Fruit fly (Drosophila melanogaster): Measurements from ENCODE around the gene CG9643.
A peak's percentile ranks its signal among the peaks of the same experiment; 100 is the strongest.

Gene CG9643

dm6 chr2L:3003399-3003798 is 24.3 kb upstream of the CG9643 start:
- TF ChIP-seq tai (GFP tag; optimal IDR thresholded peaks at IDR 0.05) (no peak), foxo (GFP tag; optimal IDR thresholded peaks at IDR 0.05) (no peak), Hr83 (GFP tag; optimal IDR thresholded peaks at IDR 0.05; ENCODE audit: poor library complexity, severe bottlenecking) (no peak), Vsx2 (GFP tag; optimal IDR thresholded peaks at IDR 0.05; ENCODE audit: partially characterized antibody) (no peak), Sp1 (GFP tag; optimal IDR thresholded peaks at IDR 0.05) (no peak), dmrt93B (GFP tag; optimal IDR thresholded peaks at IDR 0.05) (no peak), Dfd (GFP tag; optimal IDR thresholded peaks at IDR 0.05) (no peak), pan (optimal IDR thresholded peaks at IDR 0.05) (no peak), Hnf4 (GFP tag; optimal IDR thresholded peaks at IDR 0.05) (no peak)

DNA sequence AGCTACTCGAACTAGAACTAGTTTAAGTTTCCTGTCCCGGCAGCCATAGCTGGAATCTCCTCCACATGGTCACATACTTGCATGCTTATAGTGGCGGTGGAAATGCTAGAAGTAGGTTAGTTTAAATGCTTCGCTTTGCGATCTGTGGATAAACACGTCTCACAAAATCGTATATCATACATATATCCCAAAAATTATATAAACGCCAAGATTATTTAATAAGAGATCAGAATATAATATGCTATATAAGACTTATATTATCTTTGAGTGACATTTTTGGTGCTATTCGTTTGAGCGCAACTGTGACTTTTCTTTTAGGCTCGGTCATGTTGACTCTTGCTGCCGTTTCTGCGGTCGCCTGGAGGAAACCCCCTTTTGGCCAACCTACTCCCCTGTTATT is 22.9 kb upstream of the CG9643 start:
- no peak for TF ChIP-seq dl (GFP tag; optimal IDR thresholded peaks at IDR 0.05; ENCODE audit: insufficient read depth in 1 of 2, partially characterized antibody in 2 of 2)
- TF ChIP-seq Hr78 (GFP tag; optimal IDR thresholded peaks at IDR 0.05) = no peak
- no peak for TF ChIP-seq woc (GFP tag; optimal IDR thresholded peaks at IDR 0.05)
- no peak for TF ChIP-seq Jra (GFP tag; optimal IDR thresholded peaks at IDR 0.05)
- TF ChIP-seq Rel (GFP tag; optimal IDR thresholded peaks at IDR 0.05) = no peak
- no peak for TF ChIP-seq Rel (tag; optimal IDR thresholded peaks at IDR 0.05)
- TF ChIP-seq lola (GFP tag; optimal IDR thresholded peaks at IDR 0.05) = no peak
- no peak for TF ChIP-seq Hr83 (GFP tag; optimal IDR thresholded peaks at IDR 0.05; ENCODE audit: poor library complexity, severe bottlenecking)
- no peak for TF ChIP-seq CG9705 (GFP tag; optimal IDR thresholded peaks at IDR 0.05)
- no peak for TF ChIP-seq rgr (GFP tag; optimal IDR thresholded peaks at IDR 0.05)
- no peak for TF ChIP-seq CrebA (GFP tag; optimal IDR thresholded peaks at IDR 0.05; ENCODE audit: borderline replicate concordance)
- TF ChIP-seq dsf (GFP tag; optimal IDR thresholded peaks at IDR 0.05; ENCODE audit: borderline replicate concordance) = no peak
- no peak for TF ChIP-seq pan (optimal IDR thresholded peaks at IDR 0.05)
- no peak for TF ChIP-seq sv (GFP tag; optimal IDR thresholded peaks at IDR 0.05)
- TF ChIP-seq br (GFP tag; optimal IDR thresholded peaks at IDR 0.05) = no peak
- no peak for TF ChIP-seq Abd-B (GFP tag; optimal IDR thresholded peaks at IDR 0.05)
- no peak for TF ChIP-seq foxo (GFP tag; optimal IDR thresholded peaks at IDR 0.05)

dm6 chr2L:3000517-3000934 is 21.4 kb upstream of the CG9643 start:
- TF ChIP-seq CG32264 (GFP tag; optimal IDR thresholded peaks at IDR 0.05) (no peak), Abd-B (GFP tag; optimal IDR thresholded peaks at IDR 0.05) (no peak), pan (optimal IDR thresholded peaks at IDR 0.05) (no peak), woc (GFP tag; optimal IDR thresholded peaks at IDR 0.05) (no peak), brk (GFP tag; optimal IDR thresholded peaks at IDR 0.05) (no peak), CG9705 (GFP tag; optimal IDR thresholded peaks at IDR 0.05) (no peak), Jra (GFP tag; optimal IDR thresholded peaks at IDR 0.05) (no peak), lola (GFP tag; optimal IDR thresholded peaks at IDR 0.05) (no peak), Hnf4 (GFP tag; optimal IDR thresholded peaks at IDR 0.05) (no peak), tai (GFP tag; optimal IDR thresholded peaks at IDR 0.05) (no peak), OdsH (GFP tag; optimal IDR thresholded peaks at IDR 0.05) (no peak), Hr78 (GFP tag; optimal IDR thresholded peaks at IDR 0.05) (no peak), jim (GFP tag; optimal IDR thresholded peaks at IDR 0.05) (no peak)

DNA sequence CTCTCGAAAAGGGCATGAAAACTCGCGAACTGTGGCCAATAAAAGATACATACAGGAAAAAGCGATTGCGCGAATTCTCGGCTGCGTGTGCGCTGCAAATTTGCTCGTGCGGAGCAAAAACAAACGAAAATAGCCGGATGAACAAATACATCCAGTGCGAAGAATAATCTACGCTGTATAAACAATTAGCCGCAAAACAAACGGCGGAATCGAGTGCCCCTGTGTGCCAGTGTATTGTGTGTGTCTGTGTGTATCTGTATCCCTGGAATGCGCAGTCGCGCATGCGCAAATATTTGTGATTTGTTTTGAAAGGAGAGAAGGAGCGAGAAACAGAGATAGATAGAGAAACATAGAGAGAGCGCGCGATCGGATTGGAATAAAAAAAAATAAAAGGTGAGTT is 20.5 kb upstream of the CG9643 start:
- TF ChIP-seq br (GFP tag; optimal IDR thresholded peaks at IDR 0.05) = no peak
- no peak for TF ChIP-seq Dif (GFP tag; optimal IDR thresholded peaks at IDR 0.05; ENCODE audit: partially characterized antibody)
- TF ChIP-seq sv (GFP tag; optimal IDR thresholded peaks at IDR 0.05) = no peak
- TF ChIP-seq foxo (GFP tag; optimal IDR thresholded peaks at IDR 0.05) = no peak
- TF ChIP-seq OdsH (GFP tag; optimal IDR thresholded peaks at IDR 0.05) = no peak
- TF ChIP-seq Hr83 (GFP tag; optimal IDR thresholded peaks at IDR 0.05; ENCODE audit: poor library complexity, severe bottlenecking) = no peak
- TF ChIP-seq usp (GFP tag; optimal IDR thresholded peaks at IDR 0.05) = no peak
- TF ChIP-seq CG32264 (GFP tag; optimal IDR thresholded peaks at IDR 0.05) = no peak
- no peak for TF ChIP-seq dl (GFP tag; optimal IDR thresholded peaks at IDR 0.05; ENCODE audit: insufficient read depth in 1 of 2, partially characterized antibody in 2 of 2)
- TF ChIP-seq psq (GFP tag; optimal IDR thresholded peaks at IDR 0.05) = no peak
- no peak for TF ChIP-seq jim (GFP tag; optimal IDR thresholded peaks at IDR 0.05)
- no peak for TF ChIP-seq CrebA (GFP tag; optimal IDR thresholded peaks at IDR 0.05; ENCODE audit: borderline replicate concordance)
- no peak for TF ChIP-seq rgr (GFP tag; optimal IDR thresholded peaks at IDR 0.05)
- TF ChIP-seq ey (GFP tag; optimal IDR thresholded peaks at IDR 0.05) = no peak

- TF ChIP-seq rgr (GFP tag; optimal IDR thresholded peaks at IDR 0.05) (no peak), OdsH (GFP tag; optimal IDR thresholded peaks at IDR 0.05) (no peak), CG32264 (GFP tag; optimal IDR thresholded peaks at IDR 0.05) (no peak), N (GFP tag; optimal IDR thresholded peaks at IDR 0.05) (no peak), usp (GFP tag; optimal IDR thresholded peaks at IDR 0.05) (no peak), sv (GFP tag; optimal IDR thresholded peaks at IDR 0.05) (no peak), pan (optimal IDR thresholded peaks at IDR 0.05) (no peak), Sp1 (GFP tag; optimal IDR thresholded peaks at IDR 0.05) (no peak), dl (GFP tag; optimal IDR thresholded peaks at IDR 0.05; ENCODE audit: insufficient read depth in 1 of 2, partially characterized antibody in 2 of 2) (peak in 1 of 2 experiments; percentile 3), Hr83 (GFP tag; optimal IDR thresholded peaks at IDR 0.05; ENCODE audit: poor library complexity, severe bottlenecking) (no peak), sage (GFP tag; optimal IDR thresholded peaks at IDR 0.05) (no peak), Mio (GFP tag; optimal IDR thresholded peaks at IDR 0.05) (no peak), Dfd (GFP tag; optimal IDR thresholded peaks at IDR 0.05) (no peak), HLH106 (tag; optimal IDR thresholded peaks at IDR 0.05) (no peak), h (GFP tag; optimal IDR thresholded peaks at IDR 0.05) (peak; percentile 6), jim (GFP tag; optimal IDR thresholded peaks at IDR 0.05) (no peak), br (GFP tag; optimal IDR thresholded peaks at IDR 0.05) (no peak), Dif (GFP tag; optimal IDR thresholded peaks at IDR 0.05; ENCODE audit: partially characterized antibody) (peak; percentile 75), Rel (GFP tag; optimal IDR thresholded peaks at IDR 0.05) (no peak), Rel (tag; optimal IDR thresholded peaks at IDR 0.05) (peak; percentile 39), lola (GFP tag; optimal IDR thresholded peaks at IDR 0.05) (no peak), foxo (GFP tag; optimal IDR thresholded peaks at IDR 0.05) (peak in 1 of 2 experiments; percentile 50), fru (GFP tag; optimal IDR thresholded peaks at IDR 0.05) (no peak), brk (GFP tag; optimal IDR thresholded peaks at IDR 0.05) (no peak), CG9705 (GFP tag; optimal IDR thresholded peaks at IDR 0.05) (no peak)
These were observed 20.0 kb upstream of the CG9643 start, which contains the start of gene Ccdc85 for dm6 chr2L:2999113-2999512. TSS of gene Ccdc85 (plus strand) at chr2L:2999286.
